Fruit fly (Drosophila melanogaster) whole organism, wandering third instar larva: ENCODE data around the gene CG8136.
A peak's percentile ranks its signal among the peaks of the same experiment; 100 is the strongest.

ENCODE experiments used
- CG32264 ChIP-seq: fragments of 200-800 bp; sonication (Bioruptor generic); optimal IDR thresholded peaks from 2 replicates; lab custom pipeline; 2016; ENCODE audit warnings: missing biosample characterization, missing genetic modification characterization
- CG9705 ChIP-seq: fragments of 200-800 bp; sonication (Bioruptor generic); optimal IDR thresholded peaks from 2 replicates; lab custom pipeline; 2018; ENCODE audit warnings: missing biosample characterization, mild to moderate bottlenecking, missing genetic modification characterization
- CrebA ChIP-seq: fragments of 200-800 bp; sonication (Bioruptor generic); optimal IDR thresholded peaks from 2 replicates; lab custom pipeline; 2016; ENCODE audit warnings: missing biosample characterization, mild to moderate bottlenecking, missing genetic modification characterization, borderline replicate concordance
- Dfd ChIP-seq: fragments of >200 bp; optimal IDR thresholded peaks from 2 replicates; lab custom pipeline; 2017; ENCODE audit warnings: missing biosample characterization, missing genetic modification characterization
- Dif ChIP-seq: fragments of 200-275, 200-300 bp; sonication (Bioruptor generic); optimal IDR thresholded peaks from 2 replicates; lab custom pipeline; 2018; ENCODE audit warnings: missing biosample characterization, missing genetic modification characterization; ENCODE audit not compliant: partially characterized antibody
- GATAd ChIP-seq: sonication (Bioruptor generic); optimal IDR thresholded peaks from 2 replicates; lab custom pipeline; 2016; ENCODE audit warnings: missing biosample characterization, missing genetic modification characterization
- Hnf4 ChIP-seq: fragments of 200-800 bp; sonication (Bioruptor generic); optimal IDR thresholded peaks from 2 replicates; lab custom pipeline; 2016; ENCODE audit warnings: missing biosample characterization, mild to moderate bottlenecking, missing genetic modification characterization
- Hr78 ChIP-seq: fragments of >200 bp; optimal IDR thresholded peaks from 2 replicates; lab custom pipeline; 2017; ENCODE audit warnings: missing biosample characterization, missing genetic modification characterization
- Hr83 ChIP-seq: fragments of 200-300 bp; sonication (Bioruptor generic); optimal IDR thresholded peaks from 2 replicates; lab custom pipeline; 2016; ENCODE audit warnings: missing biosample characterization, mild to moderate bottlenecking, missing genetic modification characterization, moderate library complexity; ENCODE audit not compliant: poor library complexity, severe bottlenecking
- Mio ChIP-seq: sonication (Bioruptor generic); optimal IDR thresholded peaks from 2 replicates; lab custom pipeline; 2016; ENCODE audit warnings: missing biosample characterization, missing genetic modification characterization
- N ChIP-seq: fragments of >200 bp; optimal IDR thresholded peaks from 2 replicates; lab custom pipeline; 2018; ENCODE audit warnings: missing biosample characterization, missing external identifiers, missing genetic modification characterization
- OdsH ChIP-seq: fragments of 200-800 bp; sonication (Bioruptor generic); optimal IDR thresholded peaks from 2 replicates; lab custom pipeline; 2016; ENCODE audit warnings: missing biosample characterization, mild to moderate bottlenecking, missing genetic modification characterization
- Rel ChIP-seq, 2 experiments: fragments of 200-800 bp; sonication (Bioruptor generic) in 1 of 2; optimal IDR thresholded peaks; 2 replicates in 1 of 2; 3 replicates in 1 of 2; lab custom pipeline; 2016 to 2019; ENCODE audit warnings: mild to moderate bottlenecking in 2 of 2, missing biosample characterization in 2 of 2, missing genetic modification characterization in 2 of 2, moderate library complexity in 1 of 2
- Sp1 ChIP-seq: fragments of 200-800 bp; sonication (Bioruptor generic); optimal IDR thresholded peaks from 3 replicates; lab custom pipeline; 2019; ENCODE audit warnings: missing biosample characterization, mild to moderate bottlenecking, missing genetic modification characterization, moderate library complexity
- Vsx2 ChIP-seq: fragments of 200-300, 225-300 bp; sonication (Bioruptor generic); optimal IDR thresholded peaks from 2 replicates; lab custom pipeline; 2018; ENCODE audit warnings: missing biosample characterization, missing genetic modification characterization; ENCODE audit not compliant: partially characterized antibody
- br ChIP-seq: fragments of 200-800 bp; sonication (Bioruptor generic); optimal IDR thresholded peaks from 2 replicates; lab custom pipeline; 2016; ENCODE audit warnings: missing biosample characterization, missing genetic modification characterization
- brk ChIP-seq: fragments of 200-800 bp; sonication (Bioruptor generic); optimal IDR thresholded peaks from 2 replicates; lab custom pipeline; 2016; ENCODE audit warnings: missing biosample characterization, mild to moderate bottlenecking, missing genetic modification characterization
- dl ChIP-seq, 2 experiments: fragments of 175-275, 200-275 bp in 1 of 2; fragments of 200-275 bp in 1 of 2; sonication (Bioruptor generic); optimal IDR thresholded peaks; lab custom pipeline; 2018; ENCODE audit warnings: mild to moderate bottlenecking in 2 of 2, missing biosample characterization in 2 of 2, missing genetic modification characterization in 2 of 2, moderate library complexity in 2 of 2; ENCODE audit not compliant: partially characterized antibody in 2 of 2, insufficient read depth in 1 of 2
- dmrt93B ChIP-seq: fragments of 200-800 bp; sonication (Bioruptor generic); optimal IDR thresholded peaks from 2 replicates; lab custom pipeline; 2018; ENCODE audit warnings: missing biosample characterization, mild to moderate bottlenecking, missing genetic modification characterization
- dsf ChIP-seq: sonication (Bioruptor generic); optimal IDR thresholded peaks from 2 replicates; lab custom pipeline; 2016; ENCODE audit warnings: missing biosample characterization, missing genetic modification characterization, borderline replicate concordance
- foxo ChIP-seq, 2 experiments: fragments of 200-800 bp; sonication (Bioruptor generic); optimal IDR thresholded peaks; 2 replicates in 1 of 2; 3 replicates in 1 of 2; lab custom pipeline; 2016 to 2017; ENCODE audit warnings: missing biosample characterization in 2 of 2, missing genetic modification characterization in 2 of 2
- fru ChIP-seq: fragments of 200-800 bp; sonication (Bioruptor generic); optimal IDR thresholded peaks from 3 replicates; lab custom pipeline; 2016; ENCODE audit warnings: missing biosample characterization, mild to moderate bottlenecking, missing genetic modification characterization
- h ChIP-seq: fragments of 200-800 bp; sonication (Bioruptor generic); optimal IDR thresholded peaks from 3 replicates; lab custom pipeline; 2016; ENCODE audit warnings: missing biosample characterization, mild to moderate bottlenecking, missing genetic modification characterization
- jim ChIP-seq: fragments of 175-275, 200-325 bp; sonication (Bioruptor generic); optimal IDR thresholded peaks from 2 replicates; lab custom pipeline; 2016; ENCODE audit warnings: missing biosample characterization, mild to moderate bottlenecking, missing genetic modification characterization
- pan ChIP-seq: fragments of >200 bp; optimal IDR thresholded peaks from 2 replicates; lab custom pipeline; 2017
- psq ChIP-seq: fragments of 200-800 bp; sonication (Bioruptor generic); optimal IDR thresholded peaks from 3 replicates; lab custom pipeline; 2017; ENCODE audit warnings: missing biosample characterization, mild to moderate bottlenecking, missing genetic modification characterization, moderate library complexity
- usp ChIP-seq: fragments of >200 bp; optimal IDR thresholded peaks from 2 replicates; lab custom pipeline; 2017; ENCODE audit warnings: missing biosample characterization, missing genetic modification characterization
- woc ChIP-seq: sonication (Bioruptor generic); optimal IDR thresholded peaks from 2 replicates; lab custom pipeline; 2016; ENCODE audit warnings: missing biosample characterization, mild to moderate bottlenecking, missing genetic modification characterization

Gene CG8136

dm6 chr3R:8701197-8701596 is 20.0 kb upstream of the CG8136 start:
- no peak for TF ChIP-seq CrebA
- TF ChIP-seq Dif, result no peak
- TF ChIP-seq Hnf4 (GFP tag; lab: Kevin White, UChicago), result no peak
- no peak for TF ChIP-seq Vsx2 (GFP tag; lab: Kevin White, UChicago)
- no peak for TF ChIP-seq Hr83 (GFP tag; lab: Kevin White, UChicago)
- TF ChIP-seq jim (GFP tag; lab: Kevin White, UChicago), result no peak
- TF ChIP-seq CG9705, result no peak
- TF ChIP-seq Hr78 (GFP tag; lab: Kevin White, UChicago), result no peak
- no peak for TF ChIP-seq CG32264 (GFP tag; lab: Kevin White, UChicago)
- TF ChIP-seq Sp1 (GFP tag; lab: Kevin White, UChicago), result no peak
- TF ChIP-seq brk (GFP tag; lab: Kevin White, UChicago), result no peak
- TF ChIP-seq OdsH, result no peak
- TF ChIP-seq psq (GFP tag; lab: Kevin White, UChicago), result no peak
- TF ChIP-seq br (GFP tag; lab: Kevin White, UChicago), result no peak
- TF ChIP-seq N (GFP tag; lab: Kevin White, UChicago), result no peak
- TF ChIP-seq GATAd, result no peak
- no peak for TF ChIP-seq pan (lab: Kevin White, UChicago)
- TF ChIP-seq Rel (GFP tag; optimal IDR thresholded peaks at IDR 0.05; lab: Kevin White, UChicago), result no peak
- no peak for TF ChIP-seq Rel (tag; optimal IDR thresholded peaks at IDR 0.05; lab: Kevin White, UChicago)
- no peak for TF ChIP-seq foxo (GFP tag; optimal IDR thresholded peaks at IDR 0.05; lab: Kevin White, UChicago)
- TF ChIP-seq Mio (GFP tag; lab: Kevin White, UChicago), result no peak

dm6 chr3R:8704669-8705068 is 16.5 kb upstream of the CG8136 start:
- TF ChIP-seq jim (GFP tag; lab: Kevin White, UChicago), result no peak
- TF ChIP-seq dsf (GFP tag; lab: Kevin White, UChicago), result no peak
- no peak for TF ChIP-seq woc

- TF ChIP-seq Sp1 (GFP tag; lab: Kevin White, UChicago) (peak; percentile 59), Rel (GFP tag; optimal IDR thresholded peaks at IDR 0.05; lab: Kevin White, UChicago) (no peak), Rel (tag; optimal IDR thresholded peaks at IDR 0.05; lab: Kevin White, UChicago) (no peak), Mio (GFP tag; lab: Kevin White, UChicago) (no peak), Hr78 (GFP tag; lab: Kevin White, UChicago) (no peak), Dfd (GFP tag; lab: Kevin White, UChicago) (peak; percentile 68), dl (GFP tag; optimal IDR thresholded peaks at IDR 0.05; lab: Kevin White, UChicago; ENCODE audit: insufficient read depth in 1 of 2, partially characterized antibody in 2 of 2) (no peak), usp (GFP tag; lab: Kevin White, UChicago) (no peak)
These were observed 15.7 kb upstream of the CG8136 start for dm6 chr3R:8705323-8706097.

- TF ChIP-seq jim (GFP tag; lab: Kevin White, UChicago) (no peak), h (GFP tag; lab: Kevin White, UChicago) (no peak), dsf (GFP tag; lab: Kevin White, UChicago) (no peak), dmrt93B (GFP tag; lab: Kevin White, UChicago) (no peak), Hr83 (GFP tag; lab: Kevin White, UChicago) (no peak), GATAd (no peak)
These were observed 14.0 kb upstream of the CG8136 start for dm6 chr3R:8707166-8707565.

- TF ChIP-seq Hr78 (GFP tag; lab: Kevin White, UChicago), result no peak
- peak; percentile 11 for TF ChIP-seq Dif
- no peak for TF ChIP-seq fru (GFP tag; lab: Kevin White, UChicago)
- peak; percentile 4 for TF ChIP-seq Hr83 (GFP tag; lab: Kevin White, UChicago)
These were observed 9.2 kb upstream of the CG8136 start for dm6 chr3R:8711890-8712449.
